Fruit fly (Drosophila melanogaster) whole organism, embryonic: ENCODE results near the gene CG5521.
A peak's percentile ranks its signal among the peaks of the same experiment; 100 is the strongest.

ENCODE experiments used
- Adf1 ChIP-seq: fragments of 200-800 bp; sonication (Bioruptor generic); IDR thresholded peaks from 2 replicates; pipeline ENCODE4 v1.3.6; 2022; ENCODE audit warnings: missing biosample characterization, missing genetic modification characterization
- CG10147 ChIP-seq: fragments of 200-800 bp; sonication (Bioruptor generic); optimal IDR thresholded peaks from 2 replicates; lab custom pipeline; 2019; ENCODE audit warnings: missing biosample characterization, mild to moderate bottlenecking, missing genetic modification characterization, moderate library complexity
- CG11456 ChIP-seq: fragments of 200-800 bp; sonication (Bioruptor generic); IDR thresholded peaks from 3 replicates; pipeline ENCODE4 v1.3.6; 2022; ENCODE audit warnings: missing biosample characterization, missing genetic modification characterization
- CG1233 ChIP-seq: fragments of 200-800 bp; sonication (Bioruptor generic); optimal IDR thresholded peaks from 4 replicates; lab custom pipeline; 2018; ENCODE audit warnings: missing biosample characterization, mild to moderate bottlenecking, missing genetic modification characterization
- CG12769 ChIP-seq: fragments of 200-800 bp; sonication (Bioruptor generic); optimal IDR thresholded peaks from 2 replicates; lab custom pipeline; 2019; ENCODE audit warnings: missing biosample characterization, mild to moderate bottlenecking, missing genetic modification characterization, moderate library complexity
- CG13424 ChIP-seq: fragments of 200-800 bp; sonication (Bioruptor generic); optimal IDR thresholded peaks from 2 replicates; lab custom pipeline; 2019; ENCODE audit warnings: missing biosample characterization, mild to moderate bottlenecking, missing genetic modification characterization, moderate library complexity
- CG14710 ChIP-seq: fragments of 200-800 bp; sonication (Bioruptor generic); optimal IDR thresholded peaks from 3 replicates; lab custom pipeline; 2019; ENCODE audit warnings: missing biosample characterization, mild to moderate bottlenecking, missing genetic modification characterization, moderate library complexity
- CG15514 ChIP-seq: fragments of 200-800 bp; sonication (Bioruptor generic); optimal IDR thresholded peaks from 3 replicates; lab custom pipeline; 2017; ENCODE audit warnings: missing biosample characterization, missing genetic modification characterization, mild to moderate bottlenecking, moderate library complexity, missing genetic modification reagents
- CG1602 ChIP-seq: fragments of 200-800 bp; sonication (Bioruptor generic); optimal IDR thresholded peaks from 3 replicates; lab custom pipeline; 2016; ENCODE audit warnings: missing biosample characterization, missing genetic modification characterization
- CG17829 ChIP-seq: fragments of 200-800 bp; optimal IDR thresholded peaks from 2 replicates; lab custom pipeline; 2019; ENCODE audit warnings: missing biosample characterization, mild to moderate bottlenecking, missing genetic modification characterization, moderate library complexity
- CG1832 ChIP-seq: fragments of 200-800 bp; sonication (Bioruptor generic); optimal IDR thresholded peaks from 2 replicates; lab custom pipeline; 2017; ENCODE audit warnings: missing biosample characterization, mild to moderate bottlenecking, missing genetic modification characterization, inconsistent platforms
- CG3065 ChIP-seq: fragments of 200-800 bp; sonication (Bioruptor generic); optimal IDR thresholded peaks from 2 replicates; lab custom pipeline; 2016; ENCODE audit warnings: missing biosample characterization, missing genetic modification characterization
- CG31441 ChIP-seq: fragments of 200-800 bp; sonication (Bioruptor generic); IDR thresholded peaks from 2 replicates; pipeline ENCODE4 v1.3.6; 2022; ENCODE audit warnings: missing biosample characterization, missing genetic modification characterization
- CG3407 ChIP-seq: fragments of 200-800 bp; sonication (Bioruptor generic); optimal IDR thresholded peaks from 2 replicates; lab custom pipeline; 2018; ENCODE audit warnings: missing biosample characterization, mild to moderate bottlenecking, missing genetic modification characterization
- CG34376 ChIP-seq: fragments of 200-800 bp; sonication (Bioruptor generic); optimal IDR thresholded peaks from 2 replicates; lab custom pipeline; 2018; ENCODE audit warnings: missing biosample characterization, mild to moderate bottlenecking, missing genetic modification characterization
- CG4730 ChIP-seq: fragments of 200-800 bp; sonication (Bioruptor generic); IDR thresholded peaks from 2 replicates; pipeline ENCODE4 v1.3.6; 2022; ENCODE audit warnings: missing biosample characterization, missing genetic modification characterization
- CG4820 ChIP-seq: fragments of 200-800 bp; sonication (Bioruptor generic); optimal IDR thresholded peaks from 3 replicates; lab custom pipeline; 2016; ENCODE audit warnings: missing biosample characterization, missing genetic modification characterization
- CG6254 ChIP-seq: fragments of 200-800 bp; sonication (Bioruptor generic); optimal IDR thresholded peaks from 3 replicates; lab custom pipeline; 2017; ENCODE audit warnings: mild to moderate bottlenecking, missing biosample characterization, missing genetic modification reagents, missing genetic modification characterization
- CG6689 ChIP-seq: fragments of 200-800 bp; sonication (Bioruptor generic); IDR thresholded peaks from 2 replicates; pipeline ENCODE4 v1.3.6; 2022; ENCODE audit warnings: missing biosample characterization, missing genetic modification characterization
- CG6765 ChIP-seq: fragments of 200-800 bp; sonication (Bioruptor generic); optimal IDR thresholded peaks from 3 replicates; lab custom pipeline; 2017; ENCODE audit warnings: missing biosample characterization, mild to moderate bottlenecking, missing genetic modification characterization
- CG7786 ChIP-seq: fragments of 200-800 bp; sonication (Bioruptor generic); optimal IDR thresholded peaks from 2 replicates; lab custom pipeline; 2016; ENCODE audit warnings: missing biosample characterization, missing genetic modification characterization
- CG7839 ChIP-seq: fragments of 200-800 bp; sonication (Bioruptor generic); optimal IDR thresholded peaks from 3 replicates; lab custom pipeline; 2018; ENCODE audit warnings: missing biosample characterization, mild to moderate bottlenecking, missing genetic modification characterization, moderate library complexity
- CG8089 ChIP-seq: fragments of 200-800 bp; sonication (Bioruptor generic); optimal IDR thresholded peaks from 3 replicates; lab custom pipeline; 2016; ENCODE audit warnings: missing biosample characterization, missing genetic modification characterization
- D19B ChIP-seq: fragments of 200-800 bp; sonication (Bioruptor generic); optimal IDR thresholded peaks from 2 replicates; lab custom pipeline; 2017; ENCODE audit warnings: missing biosample characterization, mild to moderate bottlenecking, missing genetic modification characterization
- Dll ChIP-seq: fragments of 200-800 bp; sonication (Bioruptor generic); IDR thresholded peaks from 4 replicates; pipeline ENCODE4 v1.3.6; 2022; ENCODE audit warnings: missing biosample characterization, missing genetic modification characterization; ENCODE audit not compliant: partially characterized antibody
- Hr3 ChIP-seq: fragments of 200-800 bp; sonication (Bioruptor generic); optimal IDR thresholded peaks from 3 replicates; lab custom pipeline; 2016; ENCODE audit warnings: missing biosample characterization, missing genetic modification characterization
- Opbp ChIP-seq: fragments of 200-800 bp; sonication (Bioruptor generic); IDR thresholded peaks from 3 replicates; pipeline ENCODE4 v1.3.6; 2022; ENCODE audit warnings: missing biosample characterization, missing genetic modification characterization; ENCODE audit not compliant: partially characterized antibody
- PHDP ChIP-seq: fragments of 200-800 bp; sonication (Bioruptor generic); optimal IDR thresholded peaks from 3 replicates; lab custom pipeline; 2018; ENCODE audit warnings: missing biosample characterization, mild to moderate bottlenecking, missing genetic modification characterization, moderate library complexity
- Xbp1 ChIP-seq: fragments of 200-800 bp; sonication (Bioruptor generic); optimal IDR thresholded peaks from 3 replicates; lab custom pipeline; 2016; ENCODE audit warnings: missing biosample characterization, mild to moderate bottlenecking, missing genetic modification characterization
- Xrp1 ChIP-seq: fragments of 200-800 bp; sonication (Bioruptor generic); IDR thresholded peaks from 2 replicates; pipeline ENCODE4 v1.3.6; 2022; ENCODE audit warnings: missing biosample characterization, missing genetic modification characterization
- ap ChIP-seq: fragments of 200-800 bp; sonication (Bioruptor generic); IDR thresholded peaks from 2 replicates; pipeline ENCODE4 v1.3.6; 2022; ENCODE audit warnings: missing biosample characterization, missing genetic modification characterization
- ash1 ChIP-seq: fragments of 200-800 bp; sonication (Bioruptor generic); optimal IDR thresholded peaks from 2 replicates; lab custom pipeline; 2018; ENCODE audit warnings: missing biosample characterization, mild to moderate bottlenecking, missing genetic modification characterization
- bab2 ChIP-seq: fragments of 200-800 bp; sonication (Bioruptor generic); optimal IDR thresholded peaks from 2 replicates; lab custom pipeline; 2016; ENCODE audit warnings: missing biosample characterization, missing genetic modification characterization
- ci ChIP-seq: fragments of 200-800 bp; sonication (Bioruptor generic); IDR thresholded peaks from 3 replicates; pipeline ENCODE4 v1.3.6; 2022; ENCODE audit warnings: missing biosample characterization, missing genetic modification characterization
- dm ChIP-seq: fragments of 200-800 bp; sonication (Bioruptor generic); optimal IDR thresholded peaks from 3 replicates; lab custom pipeline; 2016; ENCODE audit warnings: missing biosample characterization, missing genetic modification characterization
- dpn ChIP-seq, 2 experiments: fragments of 200-800 bp; sonication (Bioruptor generic); optimal IDR thresholded peaks; 3 replicates each; lab custom pipeline; 2016; ENCODE audit warnings: missing biosample characterization in 2 of 2, missing genetic modification characterization in 2 of 2
- grau ChIP-seq: fragments of 200-800 bp; optimal IDR thresholded peaks from 3 replicates; lab custom pipeline; 2019; ENCODE audit warnings: missing biosample characterization, mild to moderate bottlenecking, missing genetic modification characterization, moderate library complexity
- gsb ChIP-seq: fragments of 200-800 bp; sonication (Bioruptor generic); IDR thresholded peaks from 2 replicates; pipeline ENCODE4 v1.3.6; 2022; ENCODE audit warnings: missing biosample characterization, missing genetic modification characterization
- hb ChIP-seq: fragments of 200-800 bp; sonication (Bioruptor generic); IDR thresholded peaks from 3 replicates; pipeline ENCODE4 v1.3.6; 2022; ENCODE audit warnings: missing biosample characterization, missing genetic modification characterization; ENCODE audit not compliant: partially characterized antibody
- mam ChIP-seq: fragments of 200-800 bp; sonication (Bioruptor generic); optimal IDR thresholded peaks from 3 replicates; lab custom pipeline; 2016; ENCODE audit warnings: missing biosample characterization, missing genetic modification characterization
- nau ChIP-seq: fragments of 200-800 bp; sonication (Bioruptor generic); optimal IDR thresholded peaks from 3 replicates; lab custom pipeline; 2017; ENCODE audit warnings: missing biosample characterization, mild to moderate bottlenecking, missing genetic modification characterization, missing genetic modification reagents
- odd ChIP-seq: fragments of 200-800 bp; sonication (Bioruptor generic); optimal IDR thresholded peaks from 2 replicates; lab custom pipeline; 2017; ENCODE audit warnings: missing biosample characterization, mild to moderate bottlenecking, missing genetic modification characterization
- schlank ChIP-seq: fragments of 200-800 bp; sonication (Bioruptor generic); optimal IDR thresholded peaks from 2 replicates; lab custom pipeline; 2018; ENCODE audit warnings: missing biosample characterization, mild to moderate bottlenecking, missing genetic modification characterization
- sima ChIP-seq: fragments of 200-800 bp; sonication (Bioruptor generic); optimal IDR thresholded peaks from 2 replicates; lab custom pipeline; 2016; ENCODE audit warnings: missing biosample characterization, missing genetic modification characterization
- sisA ChIP-seq: fragments of 200-800 bp; sonication (Bioruptor generic); IDR thresholded peaks from 2 replicates; pipeline ENCODE4 v1.3.6; 2022; ENCODE audit warnings: missing biosample characterization, missing genetic modification characterization
- tll ChIP-seq, 2 experiments: fragments of 200-800 bp in 1 of 2; fragments of >200 bp in 1 of 2; sonication (Bioruptor generic) in 1 of 2; optimal IDR thresholded peaks; 2 replicates each; lab custom pipeline; 2017 to 2019; ENCODE audit warnings: missing biosample characterization in 2 of 2, missing genetic modification characterization in 2 of 2, mild to moderate bottlenecking in 1 of 2, moderate library complexity in 1 of 2
- vnd ChIP-seq: fragments of 200-800 bp; sonication (Bioruptor generic); IDR thresholded peaks from 3 replicates; pipeline ENCODE4 v1.3.6; 2022; ENCODE audit warnings: missing biosample characterization, missing genetic modification characterization; ENCODE audit not compliant: partially characterized antibody
- yki ChIP-seq: fragments of >200 bp; optimal IDR thresholded peaks from 3 replicates; lab custom pipeline; 2018
- z ChIP-seq: fragments of 200-800 bp; sonication (Bioruptor generic); IDR thresholded peaks from 3 replicates; pipeline ENCODE4 v1.3.6; 2022; ENCODE audit warnings: missing biosample characterization, missing genetic modification characterization
- zen2 ChIP-seq: fragments of 200-800 bp; sonication (Bioruptor generic); IDR thresholded peaks from 3 replicates; pipeline ENCODE4 v1.3.6; 2022; ENCODE audit warnings: missing biosample characterization, missing genetic modification characterization; ENCODE audit not compliant: partially characterized antibody

The CG5521 gene

DNA sequence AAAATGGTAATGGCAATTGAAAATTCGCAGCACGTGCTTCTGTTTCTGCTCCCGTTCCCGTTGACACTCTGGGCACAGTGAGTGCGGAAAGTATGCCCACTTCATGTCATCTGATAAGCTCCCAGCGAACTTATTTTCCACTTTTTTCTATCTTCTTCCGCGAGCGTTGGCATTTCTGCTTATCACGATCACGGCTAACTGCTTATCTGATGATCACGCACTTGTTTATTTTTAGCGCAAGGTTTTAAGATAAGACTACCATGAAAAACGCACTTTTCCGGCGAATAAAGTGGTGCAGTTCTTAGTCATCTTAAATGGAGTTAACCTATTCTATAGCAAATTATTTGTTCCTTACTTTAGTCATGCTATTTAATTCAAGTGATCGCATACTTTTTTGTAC lies 29.3 kb upstream of the CG5521 start:
- TF ChIP-seq yki: no peak
- peak; percentile 50 for TF ChIP-seq CG10147
- no peak for TF ChIP-seq Adf1 (GFP tag; lab: Robert Waterston, UW)
- TF ChIP-seq CG34376 (GFP tag; lab: Kevin White, UChicago): peak; percentile 6
- peak; percentile 25 for TF ChIP-seq Xbp1 (GFP tag; lab: Kevin White, UChicago)
- TF ChIP-seq ash1 (GFP tag; lab: Kevin White, UChicago): no peak
- TF ChIP-seq CG7786 (GFP tag; lab: Kevin White, UChicago): peak; percentile 13
- no peak for TF ChIP-seq tll (GFP tag; optimal IDR thresholded peaks at IDR 0.05; lab: Kevin White, UChicago)
- peak; percentile 47 for TF ChIP-seq mam (GFP tag; lab: Kevin White, UChicago)
- peak; percentile 60 for TF ChIP-seq grau (tag; lab: Kevin White, UChicago)
- TF ChIP-seq CG6765 (GFP tag; lab: Kevin White, UChicago): peak; percentile 3
- no peak for TF ChIP-seq zen2
- TF ChIP-seq CG14710 (tag; lab: Kevin White, UChicago): peak; percentile 31
- peak; percentile 37 for TF ChIP-seq D19B (GFP tag; lab: Kevin White, UChicago)
- TF ChIP-seq PHDP (tag; lab: Kevin White, UChicago): peak; percentile 54
- TF ChIP-seq hb (GFP tag; lab: Robert Waterston, UW): no peak
- TF ChIP-seq vnd (GFP tag; lab: Robert Waterston, UW): no peak
- no peak for TF ChIP-seq z (GFP tag; lab: Robert Waterston, UW)
- TF ChIP-seq CG1832 (GFP tag; lab: Kevin White, UChicago): no peak
- peak; percentile 19 to 44 for TF ChIP-seq dpn (GFP tag; optimal IDR thresholded peaks at IDR 0.05; lab: Kevin White, UChicago)
- TF ChIP-seq CG6689 (GFP tag; lab: Robert Waterston, UW): 0 out of 2 replicates have a peak, but pooled peaks have one; percentile 25
- TF ChIP-seq CG4730 (GFP tag; lab: Robert Waterston, UW): no peak
- no peak for TF ChIP-seq Dll
- peak; percentile 33 for TF ChIP-seq nau (GFP tag; lab: Kevin White, UChicago)
- TF ChIP-seq sisA (GFP tag; lab: Robert Waterston, UW): peak; percentile 27; the same call in 1 of the 2 replicates
- peak; percentile 57 for TF ChIP-seq CG1233
- peak; percentile 50; the same call in 1 of the 2 replicates for TF ChIP-seq CG31441 (GFP tag; lab: Robert Waterston, UW)
- peak; percentile 48 for TF ChIP-seq CG13424 (tag; lab: Kevin White, UChicago)
- peak; percentile 41; the same call in 1 of the 2 replicates for TF ChIP-seq gsb (GFP tag; lab: Robert Waterston, UW)
- TF ChIP-seq bab2 (GFP tag; lab: Kevin White, UChicago): peak; percentile 48
- TF ChIP-seq CG11456: 0 out of 3 replicates have a peak, but pooled peaks have one; percentile 49
- TF ChIP-seq CG6254 (GFP tag; lab: Kevin White, UChicago): no peak
- peak; percentile 32 for TF ChIP-seq CG12769 (tag; lab: Kevin White, UChicago)
- peak; percentile 32 for TF ChIP-seq CG17829 (tag; lab: Kevin White, UChicago)
- TF ChIP-seq ap (GFP tag; lab: Robert Waterston, UW): no peak
- TF ChIP-seq sima (GFP tag; lab: Kevin White, UChicago): no peak
- TF ChIP-seq CG8089 (GFP tag; lab: Kevin White, UChicago): peak; percentile 7
- TF ChIP-seq odd (GFP tag; lab: Kevin White, UChicago): peak; percentile 29
- peak; percentile 1 for TF ChIP-seq CG3407 (GFP tag; lab: Kevin White, UChicago)
- TF ChIP-seq CG4820 (GFP tag; lab: Kevin White, UChicago): peak; percentile 44
- TF ChIP-seq CG1602: peak; percentile 21
- TF ChIP-seq CG3065 (GFP tag; lab: Kevin White, UChicago): no peak
- no peak for TF ChIP-seq Xrp1
- no peak for TF ChIP-seq CG15514
- peak; percentile 65 for TF ChIP-seq CG7839 (tag; lab: Kevin White, UChicago)
- TF ChIP-seq dm: no peak
- TF ChIP-seq schlank (tag; lab: Kevin White, UChicago): no peak
- no peak for TF ChIP-seq Opbp
- peak; percentile 31 for TF ChIP-seq Hr3 (GFP tag; lab: Kevin White, UChicago)
- TF ChIP-seq ci (GFP tag; lab: Robert Waterston, UW): no peak
